Fruit fly (Drosophila melanogaster): ENCODE measurements around the gene CG3225.

CG3225 gene

dm6 chr2L:4793780-4794523 is 24.1 kb downstream of the CG3225 start, which contains the start of gene fipi (continued):
- TF ChIP-seq Sry-β (GFP tag; optimal IDR thresholded peaks at IDR 0.05), result no peak
- TF ChIP-seq Rfx (GFP tag; IDR thresholded peaks at IDR 0.05), result no peak
- no peak for TF ChIP-seq ems (GFP tag; optimal IDR thresholded peaks at IDR 0.05)
- TF ChIP-seq Dek (tag; optimal IDR thresholded peaks at IDR 0.05), result no peak
- no peak for TF ChIP-seq CG13287 (GFP tag; IDR thresholded peaks at IDR 0.05; ENCODE audit: partially characterized antibody)
- TF ChIP-seq wdn (GFP tag; IDR thresholded peaks at IDR 0.05), result no peak
- TF ChIP-seq sr (GFP tag; IDR thresholded peaks at IDR 0.05), result no peak
- no peak for TF ChIP-seq cato (GFP tag; optimal IDR thresholded peaks at IDR 0.05; ENCODE audit: borderline replicate concordance)
- TF ChIP-seq CG14667 (GFP tag; IDR thresholded peaks at IDR 0.05), result no peak
- no peak for TF ChIP-seq CG13624 (GFP tag; optimal IDR thresholded peaks at IDR 0.05)
- no peak for TF ChIP-seq hth (optimal IDR thresholded peaks at IDR 0.05)
- TF ChIP-seq C15 (GFP tag; IDR thresholded peaks at IDR 0.05), result no peak
- no peak for TF ChIP-seq nerfin-1 (tag; optimal IDR thresholded peaks at IDR 0.05)
- TF ChIP-seq ab (GFP tag; optimal IDR thresholded peaks at IDR 0.05), result no peak
- no peak for TF ChIP-seq psq (GFP tag; optimal IDR thresholded peaks at IDR 0.05)
- no peak for TF ChIP-seq HHEX (GFP tag; optimal IDR thresholded peaks at IDR 0.05)
- TF ChIP-seq Atf6 (GFP tag; IDR thresholded peaks at IDR 0.05), result no peak
- peak; percentile 35 for TF ChIP-seq CG2712 (tag; optimal IDR thresholded peaks at IDR 0.05)
- TF ChIP-seq CG6272 (GFP tag; IDR thresholded peaks at IDR 0.05), result no peak
- no peak for TF ChIP-seq MTF-1 (GFP tag; optimal IDR thresholded peaks at IDR 0.05; ENCODE audit: borderline replicate concordance)
- no peak for TF ChIP-seq CG7745 (tag; optimal IDR thresholded peaks at IDR 0.05)
- TF ChIP-seq BtbVII (GFP tag; optimal IDR thresholded peaks at IDR 0.05), result no peak
- TF ChIP-seq lmd (GFP tag; IDR thresholded peaks at IDR 0.05), result no peak
- no peak for TF ChIP-seq gcm2 (GFP tag; optimal IDR thresholded peaks at IDR 0.05)
- 0 out of 3 replicates have a peak, but pooled peaks have one; percentile 9 for TF ChIP-seq CG34224 (GFP tag; IDR thresholded peaks at IDR 0.05; ENCODE audit: partially characterized antibody)
- TF ChIP-seq D19B (GFP tag; optimal IDR thresholded peaks at IDR 0.05), result no peak
- TF ChIP-seq gsb-n (tag; optimal IDR thresholded peaks at IDR 0.05), result no peak
- TF ChIP-seq stwl (tag; optimal IDR thresholded peaks at IDR 0.05), result no peak
- peak; percentile 37 for TF ChIP-seq unpg (GFP tag; optimal IDR thresholded peaks at IDR 0.05)
- no peak for TF ChIP-seq CG17186 (GFP tag; optimal IDR thresholded peaks at IDR 0.05)
- TF ChIP-seq Myb (GFP tag; optimal IDR thresholded peaks at IDR 0.05), result peak; percentile 15
- TF ChIP-seq prd (optimal IDR thresholded peaks at IDR 0.05), result no peak
- TF ChIP-seq prd (GFP tag; IDR thresholded peaks at IDR 0.05), result no peak
- no peak for TF ChIP-seq oc (tag; optimal IDR thresholded peaks at IDR 0.05)
- no peak for TF ChIP-seq Fer2 (tag; optimal IDR thresholded peaks at IDR 0.05)
- TF ChIP-seq CG42726 (GFP tag; IDR thresholded peaks at IDR 0.05; ENCODE audit: partially characterized antibody), result no peak
- TF ChIP-seq hkb (optimal IDR thresholded peaks at IDR 0.05), result no peak
- TF ChIP-seq hkb (GFP tag; IDR thresholded peaks at IDR 0.05), result peak; percentile 52
- no peak for TF ChIP-seq croc (GFP tag; conservative IDR thresholded peaks at IDR 0.05)
- no peak for TF ChIP-seq CG12942 (GFP tag; optimal IDR thresholded peaks at IDR 0.05)
- TF ChIP-seq CG3995 (GFP tag; optimal IDR thresholded peaks at IDR 0.05), result no peak
- no peak for TF ChIP-seq CG3163 (GFP tag; optimal IDR thresholded peaks at IDR 0.05)
- TF ChIP-seq CG9797 (GFP tag; optimal IDR thresholded peaks at IDR 0.05), result no peak
- TF ChIP-seq CG8388 (GFP tag; optimal IDR thresholded peaks at IDR 0.05), result no peak
- TF ChIP-seq wek (GFP tag; optimal IDR thresholded peaks at IDR 0.05), result no peak
- no peak for TF ChIP-seq Dp (GFP tag; optimal IDR thresholded peaks at IDR 0.05)
- no peak for TF ChIP-seq CG14860 (GFP tag; IDR thresholded peaks at IDR 0.05; ENCODE audit: partially characterized antibody)
- no peak for TF ChIP-seq CG7357 (GFP tag; IDR thresholded peaks at IDR 0.05)
- TF ChIP-seq Hey (tag; optimal IDR thresholded peaks at IDR 0.05), result no peak
- TF ChIP-seq BEAF-32 (GFP tag; optimal IDR thresholded peaks at IDR 0.05), result no peak

Measured in whole organism, embryonic.